Worm (Caenorhabditis elegans): ENCODE results near the gene nspc-3.
"Not testable (repeated sequence)": the region's sequence is repeated elsewhere in the genome, so short reads cannot be mapped to it uniquely, and the experiment has no call there.

ce11 chrX:8538262-8538776 is 1.4 kb downstream of the nspc-3 start, which contains the start of the genes nspc-4 and nspc-5:
- not testable (repeated sequence) for TF ChIP-seq ztf-23 (GFP tag; IDR thresholded peaks at IDR 0.05); klf-2 (GFP tag; conservative IDR thresholded peaks at IDR 0.05); flt-1 (GFP tag; IDR thresholded peaks at IDR 0.05); med-1 (GFP tag; optimal IDR thresholded peaks at IDR 0.05; ENCODE audit: insufficient read depth); ztf-29 (GFP tag; IDR thresholded peaks at IDR 0.05); tab-1 (GFP tag; IDR thresholded peaks at IDR 0.05); cog-1 (tag; optimal IDR thresholded peaks at IDR 0.05); ref-1 (GFP tag; conservative IDR thresholded peaks at IDR 0.05); T22C8.4 (GFP tag; IDR thresholded peaks at IDR 0.05)

Data from whole organism, midembryonic.